Fruit fly (Drosophila melanogaster): Measurements from ENCODE around the gene CG13970.

The CG13970 gene

dm6 chr2L:20077423-20078401 is 26.2 kb downstream of the CG13970 start (continued):
- TF ChIP-seq CG12299 (tag; optimal IDR thresholded peaks at IDR 0.05) (no peak), Optix (GFP tag; IDR thresholded peaks at IDR 0.05) (no peak), CG7745 (tag; optimal IDR thresholded peaks at IDR 0.05) (no peak), knrl (GFP tag; IDR thresholded peaks at IDR 0.05; ENCODE audit: partially characterized antibody) (no peak), BtbVII (GFP tag; optimal IDR thresholded peaks at IDR 0.05) (peak; percentile 32), CG2678 (tag; optimal IDR thresholded peaks at IDR 0.05) (peak; percentile 30), D (optimal IDR thresholded peaks at IDR 0.05) (no peak), D (GFP tag; optimal IDR thresholded peaks at IDR 0.05) (no peak), CG34376 (GFP tag; optimal IDR thresholded peaks at IDR 0.05) (peak; percentile 74), GATAe (GFP tag; conservative IDR thresholded peaks at IDR 0.05) (peak; percentile 74), cwo (GFP tag; optimal IDR thresholded peaks at IDR 0.05) (peak; percentile 79), B-H2 (GFP tag; optimal IDR thresholded peaks at IDR 0.05) (peak; percentile 23), CG6765 (GFP tag; optimal IDR thresholded peaks at IDR 0.05) (peak; percentile 28), lab (GFP tag; optimal IDR thresholded peaks at IDR 0.05) (peak; percentile 42), cad (GFP tag; optimal IDR thresholded peaks at IDR 0.05) (no peak), Meics (GFP tag; optimal IDR thresholded peaks at IDR 0.05) (peak; percentile 7), odd (GFP tag; optimal IDR thresholded peaks at IDR 0.05) (peak; percentile 27), Hr78 (GFP tag; optimal IDR thresholded peaks at IDR 0.05) (peak in 1 of 2 experiments; percentile 26), btn (GFP tag; optimal IDR thresholded peaks at IDR 0.05) (no peak), sug (tag; optimal IDR thresholded peaks at IDR 0.05) (peak; percentile 98), Fer1 (GFP tag; optimal IDR thresholded peaks at IDR 0.05) (peak; percentile 44), CG15601 (tag; optimal IDR thresholded peaks at IDR 0.05) (peak; percentile 39), salm (tag; optimal IDR thresholded peaks at IDR 0.05) (peak; percentile 16), CG8765 (GFP tag; IDR thresholded peaks at IDR 0.05) (no peak), Asciz (GFP tag; optimal IDR thresholded peaks at IDR 0.05) (peak; percentile 16), CG4328 (GFP tag; optimal IDR thresholded peaks at IDR 0.05) (peak; percentile 25), Hmr (GFP tag; optimal IDR thresholded peaks at IDR 0.05) (peak; percentile 16), wdn (GFP tag; IDR thresholded peaks at IDR 0.05) (no peak)

- peak; percentile 36 for TF ChIP-seq CG18619 (GFP tag; optimal IDR thresholded peaks at IDR 0.05)
- TF ChIP-seq CG13624 (GFP tag; optimal IDR thresholded peaks at IDR 0.05): peak; percentile 31
- no peak for TF ChIP-seq CG10543 (GFP tag; optimal IDR thresholded peaks at IDR 0.05)
- TF ChIP-seq sima (GFP tag; optimal IDR thresholded peaks at IDR 0.05): no peak
- TF ChIP-seq B-H1 (GFP tag; IDR thresholded peaks at IDR 0.05): no peak
- TF ChIP-seq CG8290 (GFP tag; optimal IDR thresholded peaks at IDR 0.05): peak; percentile 56
- peak in 1 of 2 experiments; percentile 64 for TF ChIP-seq CG8290 (tag; optimal IDR thresholded peaks at IDR 0.05)
- peak; percentile 23 for TF ChIP-seq maf-S (GFP tag; optimal IDR thresholded peaks at IDR 0.05)
- peak; percentile 45; the same call in 1 of the 2 replicates for TF ChIP-seq CG32532 (GFP tag; IDR thresholded peaks at IDR 0.05)
- no peak for TF ChIP-seq Atf3 (GFP tag; optimal IDR thresholded peaks at IDR 0.05)
- no peak for TF ChIP-seq CG6765 (GFP tag; optimal IDR thresholded peaks at IDR 0.05)
- no peak for TF ChIP-seq CG17568 (GFP tag; optimal IDR thresholded peaks at IDR 0.05)
- TF ChIP-seq CG14710 (tag; optimal IDR thresholded peaks at IDR 0.05): peak; percentile 69
- TF ChIP-seq Bgb (GFP tag; IDR thresholded peaks at IDR 0.05; ENCODE audit: partially characterized antibody): no peak
- no peak for TF ChIP-seq nerfin-1 (tag; optimal IDR thresholded peaks at IDR 0.05)
- TF ChIP-seq Oli (tag; optimal IDR thresholded peaks at IDR 0.05): peak; percentile 40
- TF ChIP-seq ato (GFP tag; IDR thresholded peaks at IDR 0.05; ENCODE audit: partially characterized antibody): peak; percentile 13; the same call in 1 of the 2 replicates
- TF ChIP-seq slou (GFP tag; optimal IDR thresholded peaks at IDR 0.05): peak; percentile 36
- peak; percentile 39 for TF ChIP-seq D19A (tag; optimal IDR thresholded peaks at IDR 0.05)
- TF ChIP-seq CG6654 (GFP tag; optimal IDR thresholded peaks at IDR 0.05): no peak
- peak; percentile 36 for TF ChIP-seq CG12299 (tag; optimal IDR thresholded peaks at IDR 0.05)
Observed at dm6 chr2L:20075234-20075803, 28.6 kb downstream of the CG13970 start, which contains the start of the genes pr and neb. Gene pr, minus strand, starts transcription at chr2L:20075458. Gene neb, plus strand, starts transcription at chr2L:20075757.

Data from whole organism, embryonic.